Fruit fly (Drosophila melanogaster) S2 (cell line): ENCODE data around the gene Gr93a.

ENCODE experiments used
- CG8478 ChIP-seq: fragments of >200 bp; optimal IDR thresholded peaks from 2 replicates; lab custom pipeline; 2018
- CTCF ChIP-seq, 2 experiments: fragments of >200 bp; optimal IDR thresholded peaks; 2 replicates each; lab custom pipeline; 2018

Gene Gr93a

DNA sequence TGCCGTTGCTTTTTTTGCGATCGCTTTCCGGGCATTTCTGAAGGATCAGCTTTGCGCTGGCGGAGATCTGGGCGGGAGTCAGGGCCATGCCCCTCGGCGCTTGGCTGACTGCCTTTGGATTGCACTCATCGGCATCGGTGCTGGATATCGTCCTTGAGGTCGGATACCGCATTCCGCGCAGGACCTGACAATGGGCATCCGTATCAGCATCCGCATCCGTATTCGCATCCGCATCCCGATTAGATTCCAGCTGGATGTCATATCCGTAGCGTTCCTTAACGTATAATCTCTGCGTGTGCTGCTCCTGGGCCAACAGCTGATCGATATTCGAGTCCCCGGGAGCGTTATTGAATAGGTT lies 23.1 kb downstream of the Gr93a start:
- no peak for TF ChIP-seq CG8478
- TF ChIP-seq CTCF (optimal IDR thresholded peaks at IDR 0.05; lab: Kevin White, UChicago): no peak

- TF ChIP-seq CTCF (optimal IDR thresholded peaks at IDR 0.05; lab: Kevin White, UChicago): peak in 1 of 2 experiments; percentile 22
- TF ChIP-seq CG8478: no peak
Observed at dm6 chr3R:21856098-21856872, 24.0 kb downstream of the Gr93a start, which contains the start of gene glec. Gene glec, minus strand, starts transcription at chr3R:21856266.

dm6 chr3R:21856873-21857243 lies 24.6 kb downstream of the Gr93a start:
- TF ChIP-seq CTCF (optimal IDR thresholded peaks at IDR 0.05; lab: Kevin White, UChicago) (no peak), CG8478 (no peak)

DNA sequence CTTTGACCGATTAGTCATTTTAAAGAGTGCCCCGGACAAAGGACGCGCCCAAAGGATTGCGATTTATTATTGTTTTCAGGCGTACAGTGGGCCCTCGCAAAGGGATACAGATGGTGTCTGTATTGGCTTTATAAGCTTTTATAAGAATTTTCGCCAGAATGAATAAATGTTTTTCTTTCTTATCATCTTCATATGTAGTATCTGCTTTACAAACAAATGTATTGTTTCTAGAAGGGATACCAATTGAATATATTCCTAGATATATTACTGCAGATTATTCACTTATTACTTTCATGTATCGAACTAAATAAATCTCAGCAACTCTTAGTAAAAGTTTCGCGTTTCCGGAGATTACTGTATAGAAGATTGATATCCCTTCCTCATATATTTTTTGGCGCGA lies 25.2 kb downstream of the Gr93a start:
- TF ChIP-seq CG8478 (no peak), CTCF (optimal IDR thresholded peaks at IDR 0.05; lab: Kevin White, UChicago) (no peak)

- no peak for TF ChIP-seq CTCF (optimal IDR thresholded peaks at IDR 0.05; lab: Kevin White, UChicago)
- TF ChIP-seq CG8478: no peak
Observed at dm6 chr3R:21858290-21858875, 26.1 kb downstream of the Gr93a start.

DNA sequence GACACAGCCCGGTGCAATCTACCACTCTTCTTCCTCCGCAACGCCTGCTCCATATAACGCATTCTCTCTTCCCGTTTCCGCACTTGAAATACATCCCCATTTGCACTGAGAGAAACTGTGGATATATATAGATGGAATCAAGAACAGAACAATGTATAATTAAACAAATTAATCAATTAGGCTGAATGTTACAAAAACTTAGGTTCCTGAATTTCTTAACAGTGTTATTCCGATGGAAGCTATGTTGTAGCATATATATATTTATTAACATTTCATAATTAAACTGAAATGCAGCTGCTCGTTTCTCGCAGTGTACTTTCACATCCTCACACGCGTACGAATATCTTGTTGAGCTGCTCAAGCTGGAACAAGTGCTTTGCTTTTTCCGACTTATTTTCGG lies 27.2 kb downstream of the Gr93a start:
- TF ChIP-seq CG8478 (no peak), CTCF (optimal IDR thresholded peaks at IDR 0.05; lab: Kevin White, UChicago) (no peak)

DNA sequence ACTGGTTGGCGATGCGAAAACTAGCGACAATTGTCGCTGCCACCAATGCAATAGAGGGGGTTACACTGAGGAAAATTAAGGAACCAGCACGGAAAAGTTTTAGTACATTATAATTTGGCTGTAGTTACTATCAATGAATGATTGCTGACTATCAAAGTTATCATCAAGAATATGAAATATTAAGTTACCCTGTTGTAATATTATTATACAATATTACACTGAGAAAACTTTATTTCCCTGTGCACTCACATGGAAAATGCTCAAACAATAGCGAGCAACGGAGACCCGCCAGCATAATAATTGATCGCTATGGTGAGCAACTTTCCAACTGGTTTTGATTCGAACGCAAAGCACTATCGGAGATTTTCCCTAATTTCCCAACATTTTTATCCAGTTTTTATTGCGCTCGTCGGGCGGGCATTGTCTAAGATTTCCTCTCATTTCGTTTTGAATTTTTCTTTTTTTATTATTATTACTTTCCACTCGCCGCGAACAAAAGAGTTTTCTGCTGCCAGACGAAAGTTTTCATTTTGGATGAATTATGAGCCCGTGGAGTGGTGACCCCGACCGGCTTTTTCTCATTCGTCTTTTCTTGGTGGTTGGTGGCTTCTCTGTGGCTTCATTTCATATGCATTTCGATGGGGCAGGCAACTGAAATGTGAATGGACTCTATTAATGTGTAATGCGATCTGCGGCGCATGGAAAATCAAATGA lies 30.0 kb downstream of the Gr93a start:
- TF ChIP-seq CG8478 (no peak), CTCF (optimal IDR thresholded peaks at IDR 0.05; lab: Kevin White, UChicago) (no peak)

dm6 chr3R:21862868-21863267 lies 30.6 kb downstream of the Gr93a start:
- TF ChIP-seq CTCF (optimal IDR thresholded peaks at IDR 0.05; lab: Kevin White, UChicago) (no peak), CG8478 (no peak)

dm6 chr3R:21863817-21864384 lies 31.6 kb downstream of the Gr93a start:
- TF ChIP-seq CG8478: no peak

- TF ChIP-seq CTCF (optimal IDR thresholded peaks at IDR 0.05; lab: Kevin White, UChicago) (no peak), CG8478 (no peak)
Observed at dm6 chr3R:21864484-21864883, 32.2 kb downstream of the Gr93a start.

dm6 chr3R:21864992-21865391 lies 32.7 kb downstream of the Gr93a start, which contains the start of gene lsn:
Gene lsn, plus strand, starts transcription at chr3R:21865168.
- TF ChIP-seq CG8478 (no peak), CTCF (optimal IDR thresholded peaks at IDR 0.05; lab: Kevin White, UChicago) (no peak)

dm6 chr3R:21867819-21868218 lies 35.5 kb downstream of the Gr93a start, which contains the start of the genes CG6569 and Cby:
Gene CG6569, minus strand, starts transcription at chr3R:21867919.
Gene Cby, plus strand, starts transcription at chr3R:21868003.
- TF ChIP-seq CG8478: no peak
- TF ChIP-seq CTCF (optimal IDR thresholded peaks at IDR 0.05; lab: Kevin White, UChicago): no peak

DNA sequence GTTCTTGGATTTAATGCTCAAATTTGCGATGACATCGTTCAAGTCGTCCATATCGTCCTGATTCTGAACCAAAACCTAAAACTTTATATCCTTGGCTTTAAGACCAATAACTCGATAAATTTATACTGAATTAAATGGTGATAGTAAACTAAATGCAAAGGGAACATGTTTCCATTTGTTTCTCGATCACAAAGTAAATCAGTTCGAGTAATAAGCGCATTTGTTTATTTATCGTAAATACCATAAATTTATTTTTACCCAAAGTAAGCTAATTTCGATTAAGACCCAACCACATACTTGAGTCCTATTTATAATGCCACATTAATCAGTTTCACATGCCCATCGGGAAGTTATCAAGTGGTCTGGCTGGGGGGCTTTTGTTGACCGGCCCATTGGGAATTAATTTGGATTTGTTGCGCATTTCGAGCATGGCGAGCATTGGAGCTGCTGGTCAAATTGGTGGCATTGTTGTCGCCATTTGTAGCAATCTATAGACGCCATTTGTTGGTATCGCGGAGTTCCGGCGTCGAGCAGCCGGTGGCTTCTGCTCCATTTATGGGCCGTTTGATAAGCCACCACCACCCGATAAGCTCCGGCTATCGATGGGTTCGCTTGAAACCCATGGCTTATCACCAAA lies 37.3 kb downstream of the Gr93a start, which contains the start of gene CG31174:
CG31174 (minus strand) TSS at position 51 of the 637 bp plus-strand sequence.
- TF ChIP-seq CTCF (optimal IDR thresholded peaks at IDR 0.05; lab: Kevin White, UChicago): no peak
- no peak for TF ChIP-seq CG8478

DNA sequence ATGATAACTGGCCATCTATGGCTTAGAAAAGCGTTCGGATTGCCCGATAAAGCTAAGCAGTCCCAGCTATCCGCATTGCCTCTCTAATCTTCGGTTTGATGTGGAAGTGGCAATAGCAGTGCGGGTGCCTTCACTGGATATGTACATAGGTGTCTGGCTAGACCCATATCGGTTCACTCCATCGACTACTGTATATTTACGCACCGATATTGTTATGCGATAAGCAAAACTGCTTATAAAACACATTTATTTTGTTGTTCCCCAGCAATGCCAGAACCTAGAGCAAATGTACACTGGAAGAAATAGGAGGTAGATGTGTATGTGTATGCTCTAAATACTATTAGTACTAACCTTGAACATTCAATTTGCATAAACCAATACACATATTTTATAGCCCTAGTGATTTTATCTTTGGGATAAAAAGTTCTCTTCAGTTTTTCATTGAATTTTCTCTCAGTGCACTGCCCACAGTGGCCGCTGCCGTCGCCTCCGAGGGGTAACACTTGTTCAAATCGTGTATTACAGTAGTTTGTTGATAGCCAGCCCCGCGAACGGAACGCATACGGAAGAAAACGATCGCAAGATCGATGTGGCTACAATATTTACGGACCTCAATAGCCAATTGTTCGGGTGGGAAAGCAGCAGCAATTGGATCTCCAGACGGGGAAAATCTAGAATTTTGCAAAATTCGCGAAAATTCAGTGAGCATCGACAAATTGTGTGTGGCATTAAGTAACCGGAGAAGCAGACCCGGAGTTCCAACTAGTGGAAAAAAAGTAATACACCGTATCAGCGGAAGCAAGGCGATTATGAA lies 38.1 kb downstream of the Gr93a start, which contains the start of gene CG31431:
CG31431 (plus strand) TSS at position 524 of the 814 bp plus-strand sequence.
- TF ChIP-seq CG8478 (no peak), CTCF (optimal IDR thresholded peaks at IDR 0.05; lab: Kevin White, UChicago) (no peak)
